Worm (Caenorhabditis elegans) whole organism, young adult: ENCODE measurements around the gene znf-598.

ENCODE experiments used
- B0019.2 ChIP-seq: fragments of 200-800 bp; sonication (Bioruptor generic); conservative IDR thresholded peaks from 2 replicates; pipeline ENCODE4 v1.3.6; 2022; ENCODE audit warnings: missing genetic modification reagents, missing genetic modification characterization, missing compliant biosample characterization
- C06A6.2 ChIP-seq: fragments of 200-800 bp; sonication (Bioruptor generic); conservative IDR thresholded peaks from 2 replicates; pipeline ENCODE4 v1.3.6; 2022; ENCODE audit warnings: missing genetic modification characterization, missing compliant biosample characterization
- D2030.7 ChIP-seq: fragments of 200-800 bp; sonication (Bioruptor generic); IDR thresholded peaks from 2 replicates; pipeline ENCODE4 v1.3.6; 2022; ENCODE audit warnings: missing genetic modification reagents, missing genetic modification characterization, missing compliant biosample characterization
- F22D6.2 ChIP-seq: sonication (generic microtip); optimal IDR thresholded peaks from 2 replicates; lab custom pipeline; 2016; ENCODE audit warnings: mild to moderate bottlenecking, missing genetic modification characterization, missing compliant biosample characterization
- F33H1.4 ChIP-seq: fragments of 200-800 bp; sonication (Bioruptor generic); IDR thresholded peaks from 2 replicates; pipeline ENCODE4 v1.3.6; 2022; ENCODE audit warnings: missing genetic modification reagents, missing genetic modification characterization, missing compliant biosample characterization
- F37B4.10 ChIP-seq: fragments of 200-800 bp; sonication (Bioruptor generic); IDR thresholded peaks from 2 replicates; pipeline ENCODE4 v1.3.6; 2022; ENCODE audit warnings: missing genetic modification characterization, missing compliant biosample characterization
- F49E8.2 ChIP-seq: sonication (generic microtip); optimal IDR thresholded peaks from 3 replicates; lab custom pipeline; 2017; ENCODE audit warnings: missing genetic modification characterization, mild to moderate bottlenecking, missing compliant biosample characterization, antibody characterized with exemption, moderate library complexity; ENCODE audit not compliant: insufficient read depth
- F57C9.4 ChIP-seq: sonication (generic microtip); optimal IDR thresholded peaks from 2 replicates; lab custom pipeline; 2017; ENCODE audit warnings: mild to moderate bottlenecking, missing genetic modification characterization, missing compliant biosample characterization
- T26A5.8 ChIP-seq: sonication (generic microtip); optimal IDR thresholded peaks from 2 replicates; lab custom pipeline; 2016; ENCODE audit warnings: missing genetic modification characterization, missing compliant biosample characterization
- Y53F4B.3 ChIP-seq: fragments of 200-800 bp; sonication (Bioruptor generic); IDR thresholded peaks from 2 replicates; pipeline ENCODE4 v1.3.6; 2022; ENCODE audit warnings: missing genetic modification reagents, missing genetic modification characterization, missing compliant biosample characterization
- Y95B8A.8 ChIP-seq: fragments of 200-800 bp; sonication (Bioruptor generic); IDR thresholded peaks from 2 replicates; pipeline ENCODE4 v1.3.6; 2022; ENCODE audit warnings: missing genetic modification reagents, missing genetic modification characterization, missing compliant biosample characterization
- ZK185.1 ChIP-seq: sonication (generic microtip); optimal IDR thresholded peaks from 2 replicates; lab custom pipeline; 2016; ENCODE audit warnings: mild to moderate bottlenecking, missing genetic modification characterization, missing compliant biosample characterization; ENCODE audit not compliant: poor library complexity, severe bottlenecking
- ama-1 ChIP-seq, 3 experiments: fragments of 150-350 bp in 1 of 3; sonication (generic microtip) in 2 of 3; optimal IDR thresholded peaks; 2 replicates each; lab custom pipeline; 2014 to 2018; ENCODE audit warnings: missing biosample characterization in 2 of 3, missing genetic modification characterization in 2 of 3, missing genetic modification reagents in 2 of 3
- atf-7 ChIP-seq: sonication (generic microtip); optimal IDR thresholded peaks from 2 replicates; lab custom pipeline; 2017; ENCODE audit warnings: mild to moderate bottlenecking, missing genetic modification characterization, missing compliant biosample characterization
- bed-1 ChIP-seq: fragments of 200-800 bp; sonication (Bioruptor generic); IDR thresholded peaks from 2 replicates; pipeline ENCODE4 v1.3.6; 2022; ENCODE audit warnings: missing genetic modification reagents, missing genetic modification characterization, missing compliant biosample characterization
- ceh-91 ChIP-seq: fragments of 200-800 bp; sonication (Bioruptor generic); IDR thresholded peaks from 2 replicates; pipeline ENCODE4 v1.3.6; 2022; ENCODE audit warnings: missing genetic modification reagents, missing genetic modification characterization, missing compliant biosample characterization
- dox-1 ChIP-seq: fragments of 200-800 bp; sonication (Bioruptor generic); IDR thresholded peaks from 2 replicates; pipeline ENCODE4 v1.3.6; 2022; ENCODE audit warnings: missing genetic modification reagents, missing genetic modification characterization, missing compliant biosample characterization
- egl-44 ChIP-seq: fragments of 200-800 bp; sonication (Bioruptor generic); IDR thresholded peaks from 2 replicates; pipeline ENCODE4 v1.3.6; 2022; ENCODE audit warnings: missing genetic modification reagents, missing genetic modification characterization, missing compliant biosample characterization
- egrh-3 ChIP-seq: fragments of 200-800 bp; sonication (Bioruptor generic); IDR thresholded peaks from 2 replicates; pipeline ENCODE4 v1.3.6; 2022; ENCODE audit warnings: missing genetic modification reagents, missing genetic modification characterization, missing compliant biosample characterization
- ets-4 ChIP-seq: fragments of 200-800 bp; sonication (Bioruptor generic); optimal IDR thresholded peaks from 2 replicates; lab custom pipeline; 2018; ENCODE audit warnings: mild to moderate bottlenecking, missing genetic modification characterization, missing compliant biosample characterization
- hlh-12 ChIP-seq: sonication (generic microtip); optimal IDR thresholded peaks from 2 replicates; lab custom pipeline; 2016; ENCODE audit warnings: missing genetic modification characterization, missing compliant biosample characterization
- hrde-1 ChIP-seq: sonication (generic microtip); optimal IDR thresholded peaks from 2 replicates; lab custom pipeline; 2016; ENCODE audit warnings: missing genetic modification characterization, mild to moderate bottlenecking, missing compliant biosample characterization, moderate library complexity, missing genotype, missing genetic modification reagents, borderline replicate concordance
- hsf-1 ChIP-seq: fragments of 200-800 bp; sonication (Bioruptor generic); IDR thresholded peaks from 2 replicates; pipeline ENCODE4 v1.3.6; 2022; ENCODE audit warnings: missing genetic modification reagents, missing genetic modification characterization, missing compliant biosample characterization
- let-607 ChIP-seq, 2 experiments: fragments of 200-800 bp in 1 of 2; sonication (Bioruptor generic) in 1 of 2; sonication (generic microtip) in 1 of 2; optimal IDR thresholded peaks; 2 replicates each; lab custom pipeline; 2016 to 2018; ENCODE audit warnings: mild to moderate bottlenecking in 2 of 2, missing compliant biosample characterization in 2 of 2, missing genetic modification characterization in 2 of 2, moderate library complexity in 2 of 2, missing genotype in 1 of 2
- lir-1 ChIP-seq: fragments of 200-800 bp; sonication (Bioruptor generic); conservative IDR thresholded peaks from 2 replicates; pipeline ENCODE4 v1.3.6; 2022; ENCODE audit warnings: missing genetic modification reagents, missing genetic modification characterization, missing compliant biosample characterization
- lsl-1 ChIP-seq: fragments of 200-800 bp; sonication (Bioruptor generic); optimal IDR thresholded peaks from 2 replicates; lab custom pipeline; 2018; ENCODE audit warnings: mild to moderate bottlenecking, missing genetic modification characterization, moderate library complexity, missing compliant biosample characterization
- lsy-27 ChIP-seq: sonication (generic microtip); optimal IDR thresholded peaks from 2 replicates; lab custom pipeline; 2017; ENCODE audit warnings: missing genetic modification characterization, mild to moderate bottlenecking, missing compliant biosample characterization, antibody characterized with exemption, missing genotype, borderline replicate concordance; ENCODE audit not compliant: insufficient read depth
- madf-8 ChIP-seq: fragments of 200-800 bp; sonication (Bioruptor generic); conservative IDR thresholded peaks from 2 replicates; pipeline ENCODE4 v1.3.6; 2022; ENCODE audit warnings: missing genetic modification reagents, missing genetic modification characterization, missing compliant biosample characterization
- mel-28 ChIP-seq: sonication (generic microtip); optimal IDR thresholded peaks from 2 replicates; lab custom pipeline; 2016; ENCODE audit warnings: borderline replicate concordance, mild to moderate bottlenecking, missing genetic modification characterization, missing compliant biosample characterization
- nfya-1 ChIP-seq: sonication (generic microtip); optimal IDR thresholded peaks from 2 replicates; lab custom pipeline; 2017; ENCODE audit warnings: antibody characterized with exemption, missing compliant biosample characterization, missing genetic modification characterization, borderline replicate concordance; ENCODE audit not compliant: insufficient read depth
- nhr-120 ChIP-seq: fragments of 200-800 bp; sonication (Bioruptor generic); IDR thresholded peaks from 2 replicates; pipeline ENCODE4 v1.3.6; 2022; ENCODE audit warnings: missing genetic modification characterization, missing compliant biosample characterization
- nhr-80 ChIP-seq: sonication (generic microtip); optimal IDR thresholded peaks from 2 replicates; lab custom pipeline; 2016; ENCODE audit warnings: missing genetic modification characterization, missing compliant biosample characterization
- pha-4 ChIP-seq: fragments of 150-350 bp; sonication (generic microtip); optimal IDR thresholded peaks from 2 replicates; lab custom pipeline; 2014; ENCODE audit warnings: missing biosample characterization, missing genetic modification reagents, missing genetic modification characterization
- rcor-1 ChIP-seq: fragments of 200-800 bp; sonication (Bioruptor generic); IDR thresholded peaks from 2 replicates; pipeline ENCODE4 v1.3.6; 2022; ENCODE audit warnings: missing genetic modification reagents, missing genetic modification characterization, missing compliant biosample characterization
- sdz-38 ChIP-seq: sonication (generic microtip); optimal IDR thresholded peaks from 2 replicates; lab custom pipeline; 2016; ENCODE audit warnings: missing genotype, missing genetic modification characterization, missing compliant biosample characterization
- snpc-1.3 ChIP-seq: sonication (generic microtip); optimal IDR thresholded peaks from 2 replicates; lab custom pipeline; 2017; ENCODE audit warnings: missing genetic modification characterization, mild to moderate bottlenecking, missing compliant biosample characterization, antibody characterized with exemption, moderate library complexity, missing genotype, missing genetic modification reagents; ENCODE audit not compliant: insufficient read depth
- snpc-3.4 ChIP-seq: sonication (generic microtip); optimal IDR thresholded peaks from 2 replicates; lab custom pipeline; 2017; ENCODE audit warnings: missing genetic modification characterization, mild to moderate bottlenecking, missing compliant biosample characterization, antibody characterized with exemption, moderate library complexity, missing genotype, missing genetic modification reagents
- tbp1 ChIP-seq: fragments of 200-800 bp; sonication (Bioruptor generic); optimal IDR thresholded peaks from 2 replicates; lab custom pipeline; 2018; ENCODE audit warnings: mild to moderate bottlenecking, missing genetic modification characterization, missing compliant biosample characterization
- tlf-1 ChIP-seq: fragments of 200-800 bp; sonication (Bioruptor generic); optimal IDR thresholded peaks from 2 replicates; lab custom pipeline; 2018; ENCODE audit warnings: mild to moderate bottlenecking, missing genetic modification characterization, missing compliant biosample characterization
- unc-130 ChIP-seq: sonication (generic microtip); optimal IDR thresholded peaks from 2 replicates; lab custom pipeline; 2016; ENCODE audit warnings: missing genetic modification reagents, missing genetic modification characterization, missing compliant biosample characterization
- xnd-1 ChIP-seq: sonication (generic microtip); optimal IDR thresholded peaks from 2 replicates; lab custom pipeline; 2016; ENCODE audit warnings: missing genotype, missing genetic modification reagents, missing genetic modification characterization, missing compliant biosample characterization
- zim-3 ChIP-seq: sonication (generic microtip); optimal IDR thresholded peaks from 2 replicates; lab custom pipeline; 2017; ENCODE audit warnings: mild to moderate bottlenecking, missing genetic modification characterization, moderate library complexity, missing compliant biosample characterization
- ztf-25 ChIP-seq: fragments of 200-800 bp; sonication (Bioruptor generic); IDR thresholded peaks from 2 replicates; pipeline ENCODE4 v1.3.6; 2022; ENCODE audit warnings: missing genetic modification reagents, missing genetic modification characterization, missing compliant biosample characterization
- ztf-3 ChIP-seq: fragments of 200-800 bp; sonication (Bioruptor generic); optimal IDR thresholded peaks from 2 replicates; lab custom pipeline; 2018; ENCODE audit warnings: mild to moderate bottlenecking, missing genetic modification characterization, missing compliant biosample characterization

znf-598 gene

ce11 chrII:7029524-7029923 lies 3.9 kb downstream of the znf-598 start:
- no peak for TF ChIP-seq ztf-25
- TF ChIP-seq mel-28 = no peak
- no peak for TF ChIP-seq sdz-38
- no peak for TF ChIP-seq C06A6.2
- no peak for TF ChIP-seq pha-4
- no peak for TF ChIP-seq hlh-12 (tag; lab: Kevin White, UChicago)
- TF ChIP-seq zim-3 (tag; lab: Kevin White, UChicago) = no peak
- no peak for TF ChIP-seq nfya-1
- no peak for TF ChIP-seq nhr-120
- no peak for TF ChIP-seq bed-1
- no peak for TF ChIP-seq ZK185.1 (tag; lab: Kevin White, UChicago)

- TF ChIP-seq ztf-3 (GFP tag; lab: Kevin White, UChicago) (no peak), egrh-3 (GFP tag; lab: Robert Waterston, UW) (no peak), F57C9.4 (tag; lab: Kevin White, UChicago) (no peak), hrde-1 (tag; lab: Kevin White, UChicago) (no peak), let-607 (tag; optimal IDR thresholded peaks at IDR 0.05; lab: Kevin White, UChicago) (peak in 1 of 2 experiments; percentile 20), ets-4 (GFP tag; lab: Kevin White, UChicago) (no peak), egl-44 (no peak), nhr-80 (tag; lab: Kevin White, UChicago) (peak; percentile 84), F37B4.10 (GFP tag; lab: Robert Waterston, UW) (no peak), atf-7 (no peak)
These were observed 5.6 kb downstream of the znf-598 start for ce11 chrII:7031137-7031697.

- no peak for TF ChIP-seq F22D6.2 (tag; lab: Kevin White, UChicago)
- peak; percentile 48; the same call in 1 of the 2 replicates for TF ChIP-seq rcor-1 (GFP tag; lab: Robert Waterston, UW)
- TF ChIP-seq snpc-3.4 (tag; lab: Kevin White, UChicago) = peak; percentile 74
- peak; percentile 47 for TF ChIP-seq tlf-1
- TF ChIP-seq madf-8 = peak; percentile 90
- TF ChIP-seq ceh-91 (GFP tag; lab: Robert Waterston, UW) = peak; percentile 92
- no peak for TF ChIP-seq T26A5.8
- peak; percentile 84 for TF ChIP-seq D2030.7 (GFP tag; lab: Robert Waterston, UW)
- peak; percentile 18 for TF ChIP-seq tbp1
- TF ChIP-seq F33H1.4 (GFP tag; lab: Robert Waterston, UW) = peak; percentile 91
- TF ChIP-seq Y53F4B.3 = no peak
- TF ChIP-seq lsy-27 = no peak
- 0 out of 2 replicates have a peak, but pooled peaks have one; percentile 45 for TF ChIP-seq Y95B8A.8 (GFP tag; lab: Robert Waterston, UW)
- peak; percentile 78 for TF ChIP-seq xnd-1 (tag; lab: Kevin White, UChicago)
- peak; percentile 90 for TF ChIP-seq hsf-1
- no peak for TF ChIP-seq lir-1 (GFP tag; lab: Robert Waterston, UW)
- TF ChIP-seq F49E8.2 (tag; lab: Kevin White, UChicago) = peak; percentile 49
- TF ChIP-seq lsl-1 (GFP tag; lab: Kevin White, UChicago) = peak; percentile 85
- no peak for TF ChIP-seq hrde-1 (tag; lab: Kevin White, UChicago)
- peak; percentile 66; the same call in 1 of the 2 replicates for TF ChIP-seq B0019.2
- TF ChIP-seq dox-1 (GFP tag; lab: Robert Waterston, UW) = peak; percentile 69
- peak; percentile 8 for TF ChIP-seq snpc-1.3 (tag; lab: Kevin White, UChicago)
- TF ChIP-seq ama-1 (optimal IDR thresholded peaks at IDR 0.05; lab: Kevin White, UChicago) = no peak
- TF ChIP-seq ama-1 (GFP tag; optimal IDR thresholded peaks at IDR 0.05; lab: Kevin White, UChicago) = no peak
- peak; percentile 30 for TF ChIP-seq unc-130 (GFP tag; lab: Kevin White, UChicago)
These were observed 12.2 kb downstream of the znf-598 start, which contains the start of gene cin-4 for ce11 chrII:7037659-7038342. Gene cin-4, plus strand, starts transcription at chrII:7038292.
